Worm (Caenorhabditis elegans) whole organism, L3 larva: ENCODE measurements around the gene Y57G11C.42.

Source experiments
- R02D3.7 ChIP-seq: fragments of 150-350 bp; optimal IDR thresholded peaks from 2 replicates; lab custom pipeline; 2014; ENCODE audit warnings: missing biosample characterization, missing genetic modification characterization
- ZK546.5 ChIP-seq: sonication (generic microtip); optimal IDR thresholded peaks from 2 replicates; lab custom pipeline; 2017; ENCODE audit warnings: missing biosample characterization, missing genetic modification characterization
- aly-2 ChIP-seq: fragments of 150-350 bp; optimal IDR thresholded peaks from 2 replicates; lab custom pipeline; 2014; ENCODE audit warnings: missing biosample characterization, missing genetic modification characterization
- ama-1 ChIP-seq: fragments of 150-350 bp; optimal IDR thresholded peaks from 2 replicates; lab custom pipeline; 2018
- ceh-16 ChIP-seq: sonication (generic microtip); optimal IDR thresholded peaks from 2 replicates; lab custom pipeline; 2017; ENCODE audit warnings: missing biosample characterization, missing genetic modification characterization
- ceh-28 ChIP-seq: fragments of 150-350 bp; optimal IDR thresholded peaks from 2 replicates; lab custom pipeline; 2014; ENCODE audit warnings: missing biosample characterization, missing genetic modification reagents, missing genetic modification characterization
- ceh-82 ChIP-seq: fragments of 150-350 bp; optimal IDR thresholded peaks from 2 replicates; lab custom pipeline; 2014; ENCODE audit warnings: missing biosample characterization, missing genetic modification characterization
- ceh-9 ChIP-seq: sonication (generic microtip); optimal IDR thresholded peaks from 2 replicates; lab custom pipeline; 2018; ENCODE audit warnings: missing biosample characterization, missing genetic modification characterization
- daf-12 ChIP-seq: fragments of 150-350 bp; optimal IDR thresholded peaks from 2 replicates; lab custom pipeline; 2014; ENCODE audit warnings: missing biosample characterization, missing genetic modification reagents, missing genetic modification characterization
- egl-27 ChIP-seq: sonication (generic microtip); optimal IDR thresholded peaks from 4 replicates; lab custom pipeline; 2017; ENCODE audit warnings: missing biosample characterization, missing genetic modification reagents, missing genetic modification characterization
- egl-5 ChIP-seq: fragments of 150-350 bp; optimal IDR thresholded peaks from 2 replicates; lab custom pipeline; 2017; ENCODE audit warnings: missing biosample characterization, missing genetic modification reagents, missing genetic modification characterization, inconsistent platforms
- elt-1 ChIP-seq: fragments of 150-350 bp; optimal IDR thresholded peaks from 2 replicates; lab custom pipeline; 2014; ENCODE audit warnings: missing biosample characterization, missing genetic modification characterization
- elt-2 ChIP-seq: sonication (generic microtip); optimal IDR thresholded peaks from 2 replicates; lab custom pipeline; 2016; ENCODE audit warnings: missing genetic modification reagents, mild to moderate bottlenecking, missing genetic modification characterization, missing compliant biosample characterization
- elt-3 ChIP-seq, 3 experiments: fragments of 150-350 bp in 1 of 3; sonication (generic microtip) in 2 of 3; optimal IDR thresholded peaks; 2 replicates in 2 of 3; 4 replicates in 1 of 3; lab custom pipeline; 2014 to 2017; ENCODE audit warnings: missing biosample characterization in 3 of 3, missing genetic modification characterization in 3 of 3
- eor-1 ChIP-seq, 2 experiments: fragments of 150-350 bp; optimal IDR thresholded peaks; 2 replicates each; lab custom pipeline; 2014 to 2018; ENCODE audit warnings: missing biosample characterization in 2 of 2, missing genetic modification characterization in 2 of 2
- fkh-10 ChIP-seq: sonication (generic microtip); optimal IDR thresholded peaks from 2 replicates; lab custom pipeline; 2017; ENCODE audit warnings: missing biosample characterization, missing genetic modification reagents, missing genetic modification characterization
- fkh-2 ChIP-seq: fragments of 150-350 bp; optimal IDR thresholded peaks from 2 replicates; lab custom pipeline; 2014; ENCODE audit warnings: missing biosample characterization, missing genetic modification reagents, missing genetic modification characterization
- fos-1 ChIP-seq: fragments of 150-350 bp; optimal IDR thresholded peaks from 2 replicates; lab custom pipeline; 2014; ENCODE audit warnings: missing biosample characterization, missing genetic modification characterization
- hmg-11 ChIP-seq: sonication (generic microtip); optimal IDR thresholded peaks from 2 replicates; lab custom pipeline; 2016; ENCODE audit warnings: missing genetic modification characterization, missing compliant biosample characterization
- jun-1 ChIP-seq: fragments of 150-350 bp; optimal IDR thresholded peaks from 2 replicates; lab custom pipeline; 2014; ENCODE audit warnings: missing biosample characterization, missing genetic modification reagents, missing genetic modification characterization
- lin-15B ChIP-seq: fragments of 150-350 bp; optimal IDR thresholded peaks from 2 replicates; lab custom pipeline; 2014; ENCODE audit warnings: missing biosample characterization, missing genetic modification characterization
- lin-39 ChIP-seq: fragments of 150-350 bp; optimal IDR thresholded peaks from 2 replicates; lab custom pipeline; 2018; ENCODE audit warnings: missing biosample characterization, missing genetic modification reagents, missing genetic modification characterization
- lsy-12 ChIP-seq: sonication (generic microtip); optimal IDR thresholded peaks from 2 replicates; lab custom pipeline; 2016; ENCODE audit warnings: mild to moderate bottlenecking, missing genetic modification characterization, missing compliant biosample characterization
- mdl-1 ChIP-seq: fragments of 150-350 bp; optimal IDR thresholded peaks from 2 replicates; lab custom pipeline; 2014; ENCODE audit warnings: missing biosample characterization, missing genetic modification characterization
- mml-1 ChIP-seq: fragments of 150-350 bp; sonication (generic microtip); optimal IDR thresholded peaks from 3 replicates; lab custom pipeline; 2014; ENCODE audit warnings: missing biosample characterization, missing genetic modification characterization
- nhr-11 ChIP-seq: fragments of 150-350 bp; optimal IDR thresholded peaks from 2 replicates; lab custom pipeline; 2014; ENCODE audit warnings: missing biosample characterization, missing genetic modification characterization
- nhr-12 ChIP-seq: fragments of 150-350 bp; optimal IDR thresholded peaks from 2 replicates; lab custom pipeline; 2014; ENCODE audit warnings: missing biosample characterization, missing genetic modification characterization
- nhr-23 ChIP-seq: fragments of 150-350 bp; optimal IDR thresholded peaks from 2 replicates; lab custom pipeline; 2014; ENCODE audit warnings: missing biosample characterization, missing genetic modification reagents, missing genetic modification characterization
- nhr-237 ChIP-seq: fragments of 150-350 bp; optimal IDR thresholded peaks from 2 replicates; lab custom pipeline; 2014; ENCODE audit warnings: missing biosample characterization, missing genetic modification characterization
- nhr-25 ChIP-seq: sonication (generic microtip); optimal IDR thresholded peaks from 2 replicates; lab custom pipeline; 2017; ENCODE audit warnings: missing biosample characterization, missing genetic modification characterization
- nhr-43 ChIP-seq: sonication (generic microtip); optimal IDR thresholded peaks from 2 replicates; lab custom pipeline; 2016; ENCODE audit warnings: mild to moderate bottlenecking, missing genetic modification characterization, missing compliant biosample characterization; ENCODE audit not compliant: poor library complexity, severe bottlenecking
- nhr-67 ChIP-seq: fragments of 150-350 bp; optimal IDR thresholded peaks from 2 replicates; lab custom pipeline; 2014; ENCODE audit warnings: missing biosample characterization, missing genetic modification characterization
- nhr-77 ChIP-seq: fragments of 150-350 bp; optimal IDR thresholded peaks from 2 replicates; lab custom pipeline; 2014; ENCODE audit warnings: missing biosample characterization, missing genetic modification characterization
- pha-4 ChIP-seq: fragments of 150-350 bp; optimal IDR thresholded peaks from 2 replicates; lab custom pipeline; 2014; ENCODE audit warnings: missing biosample characterization, missing genetic modification reagents, missing genetic modification characterization
- pqm-1 ChIP-seq: fragments of 150-350 bp; optimal IDR thresholded peaks from 2 replicates; lab custom pipeline; 2017; ENCODE audit warnings: missing biosample characterization, missing genetic modification characterization, inconsistent platforms
- sea-2 ChIP-seq: fragments of 150-350 bp; sonication (generic microtip); optimal IDR thresholded peaks from 4 replicates; lab custom pipeline; 2014; ENCODE audit warnings: missing biosample characterization, missing genetic modification reagents, missing genetic modification characterization
- skn-1 ChIP-seq: fragments of 150-350 bp; optimal IDR thresholded peaks from 2 replicates; lab custom pipeline; 2014; ENCODE audit warnings: missing biosample characterization, missing genetic modification characterization
- snpc-4 ChIP-seq: fragments of 150-350 bp; optimal IDR thresholded peaks from 2 replicates; lab custom pipeline; 2014; ENCODE audit warnings: missing biosample characterization, missing genetic modification characterization
- tbx-2 ChIP-seq: sonication (generic microtip); optimal IDR thresholded peaks from 2 replicates; lab custom pipeline; 2016; ENCODE audit warnings: mild to moderate bottlenecking, missing genetic modification characterization, missing compliant biosample characterization
- unc-39 ChIP-seq: sonication (generic microtip); optimal IDR thresholded peaks from 4 replicates; lab custom pipeline; 2017; ENCODE audit warnings: missing biosample characterization, missing genetic modification characterization
- ztf-4 ChIP-seq: fragments of 150-350 bp; optimal IDR thresholded peaks from 2 replicates; lab custom pipeline; 2014; ENCODE audit warnings: missing biosample characterization, missing genetic modification characterization

The Y57G11C.42 gene

ce11 chrIV:14704952-14705351 lies 23.4 kb upstream of the Y57G11C.42 start:
- TF ChIP-seq daf-12 (tag; lab: Kevin White, UChicago) (no peak), nhr-43 (tag; lab: Kevin White, UChicago) (no peak), ztf-4 (tag; lab: Kevin White, UChicago) (no peak), aly-2 (no peak), fos-1 (tag; lab: Kevin White, UChicago) (no peak), fkh-2 (tag; lab: Kevin White, UChicago) (no peak), mdl-1 (tag; lab: Kevin White, UChicago) (no peak), ceh-9 (no peak), pqm-1 (no peak), elt-2 (tag; lab: Kevin White, UChicago) (no peak), ama-1 (no peak), unc-39 (tag; lab: Kevin White, UChicago) (no peak)

- TF ChIP-seq egl-27 (tag; lab: Kevin White, UChicago) (no peak), elt-1 (tag; lab: Kevin White, UChicago) (no peak), mml-1 (tag; lab: Kevin White, UChicago) (no peak), lin-15B (no peak), lsy-12 (tag; lab: Kevin White, UChicago) (no peak), jun-1 (no peak), nhr-12 (tag; lab: Kevin White, UChicago) (no peak), pqm-1 (no peak)
Measured at ce11 chrIV:14706302-14706701, 22.0 kb upstream of the Y57G11C.42 start, which contains the start of gene Y57G11C.41. Y57G11C.41 (minus strand) TSS chrIV:14706402.

- TF ChIP-seq ceh-82: no peak
- TF ChIP-seq hmg-11 (tag; lab: Kevin White, UChicago): no peak
- TF ChIP-seq R02D3.7 (tag; lab: Kevin White, UChicago): no peak
- TF ChIP-seq tbx-2 (tag; lab: Kevin White, UChicago): no peak
- no peak for TF ChIP-seq nhr-67 (tag; lab: Kevin White, UChicago)
- no peak for TF ChIP-seq ceh-9
- no peak for TF ChIP-seq nhr-237 (tag; lab: Kevin White, UChicago)
- TF ChIP-seq nhr-12 (tag; lab: Kevin White, UChicago): no peak
- no peak for TF ChIP-seq lsy-12 (tag; lab: Kevin White, UChicago)
- TF ChIP-seq egl-5: no peak
- no peak for TF ChIP-seq jun-1
- no peak for TF ChIP-seq nhr-43 (tag; lab: Kevin White, UChicago)
- TF ChIP-seq fos-1 (tag; lab: Kevin White, UChicago): no peak
- TF ChIP-seq pha-4 (tag; lab: Kevin White, UChicago): no peak
- TF ChIP-seq nhr-25 (tag; lab: Kevin White, UChicago): no peak
- TF ChIP-seq fkh-2 (tag; lab: Kevin White, UChicago): no peak
Measured at ce11 chrIV:14709286-14709685, 19.0 kb upstream of the Y57G11C.42 start, which contains the start of gene lgc-7. lgc-7 (plus strand) TSS chrIV:14709586.

ce11 chrIV:14715500-14715899 lies 12.8 kb upstream of the Y57G11C.42 start, which contains the start of gene lgc-8:
lgc-8 (plus strand) TSS chrIV:14715800.
- TF ChIP-seq elt-3 (tag; optimal IDR thresholded peaks at IDR 0.05; lab: Kevin White, UChicago) (no peak), skn-1 (tag; lab: Kevin White, UChicago) (no peak), ZK546.5 (tag; lab: Kevin White, UChicago) (no peak), fkh-2 (tag; lab: Kevin White, UChicago) (no peak), lin-39 (tag; lab: Kevin White, UChicago) (no peak), nhr-25 (tag; lab: Kevin White, UChicago) (no peak), lin-15B (no peak), egl-5 (no peak), fkh-10 (GFP tag; lab: Kevin White, UChicago) (no peak), ama-1 (no peak), daf-12 (tag; lab: Kevin White, UChicago) (no peak), ztf-4 (tag; lab: Kevin White, UChicago) (no peak), R02D3.7 (tag; lab: Kevin White, UChicago) (no peak), ceh-82 (no peak), mml-1 (tag; lab: Kevin White, UChicago) (no peak), nhr-12 (tag; lab: Kevin White, UChicago) (no peak), fos-1 (tag; lab: Kevin White, UChicago) (no peak), mdl-1 (tag; lab: Kevin White, UChicago) (no peak), snpc-4 (tag; lab: Kevin White, UChicago) (no peak)

ce11 chrIV:14729272-14729671 lies 947 bp downstream of the Y57G11C.42 start:
- TF ChIP-seq nhr-23 (tag; lab: Kevin White, UChicago): no peak
- no peak for TF ChIP-seq nhr-77 (tag; lab: Kevin White, UChicago)
- no peak for TF ChIP-seq fos-1 (tag; lab: Kevin White, UChicago)
- TF ChIP-seq lin-39 (tag; lab: Kevin White, UChicago): no peak
- TF ChIP-seq lin-15B: no peak
- no peak for TF ChIP-seq sea-2
- no peak for TF ChIP-seq nhr-43 (tag; lab: Kevin White, UChicago)
- no peak for TF ChIP-seq egl-5
- TF ChIP-seq nhr-11 (tag; lab: Kevin White, UChicago): no peak
- no peak for TF ChIP-seq ceh-28 (tag; lab: Kevin White, UChicago)
- TF ChIP-seq elt-2 (tag; lab: Kevin White, UChicago): no peak
- no peak for TF ChIP-seq daf-12 (tag; lab: Kevin White, UChicago)
- TF ChIP-seq nhr-25 (tag; lab: Kevin White, UChicago): peak; percentile 81
- TF ChIP-seq elt-1 (tag; lab: Kevin White, UChicago): peak; percentile 68
- no peak for TF ChIP-seq ceh-16 (tag; lab: Kevin White, UChicago)
- TF ChIP-seq eor-1 (tag; optimal IDR thresholded peaks at IDR 0.05; lab: Kevin White, UChicago): no peak
- no peak for TF ChIP-seq aly-2
